Worm (Caenorhabditis elegans): ENCODE measurements around the gene H03A11.13.

- TF ChIP-seq nhr-19 (GFP tag; conservative IDR thresholded peaks at IDR 0.05) (no peak), nhr-77 (tag; optimal IDR thresholded peaks at IDR 0.05) (no peak), snpc-4 (tag; optimal IDR thresholded peaks at IDR 0.05) (no peak), unc-62 (GFP tag; optimal IDR thresholded peaks at IDR 0.05) (no peak), mep-1 (tag; optimal IDR thresholded peaks at IDR 0.05) (no peak), dpl-1 (GFP tag; optimal IDR thresholded peaks at IDR 0.05) (no peak), aly-2 (tag; optimal IDR thresholded peaks at IDR 0.05) (no peak), ama-1 (optimal IDR thresholded peaks at IDR 0.05) (no peak), efl-1 (optimal IDR thresholded peaks at IDR 0.05) (no peak), efl-1 (GFP tag; optimal IDR thresholded peaks at IDR 0.05 in 1 of 2) (no peak), swsn-7 (tag; optimal IDR thresholded peaks at IDR 0.05) (no peak)
These were observed 29.7 kb upstream of the H03A11.13 start for ce11 chrX:15242726-15243125.
